Worm (Caenorhabditis elegans) whole organism, L2 larva: ENCODE data around the gene aakb-2.
A peak's percentile ranks its signal among the peaks of the same experiment; 100 is the strongest.

Source experiments
- C34F6.9 ChIP-seq: fragments of 150-350 bp; optimal IDR thresholded peaks from 2 replicates; lab custom pipeline; 2014; ENCODE audit warnings: missing biosample characterization, missing genetic modification characterization
- F13H6.1 ChIP-seq: sonication (generic microtip); optimal IDR thresholded peaks from 2 replicates; lab custom pipeline; 2016; ENCODE audit warnings: missing genetic modification characterization, missing compliant biosample characterization
- Y55F3AM.14 ChIP-seq: fragments of 200-800 bp; sonication (Bioruptor generic); optimal IDR thresholded peaks from 2 replicates; lab custom pipeline; 2018; ENCODE audit warnings: mild to moderate bottlenecking, missing genetic modification characterization, missing compliant biosample characterization
- ZK546.5 ChIP-seq: sonication (generic microtip); optimal IDR thresholded peaks from 2 replicates; lab custom pipeline; 2017; ENCODE audit warnings: missing biosample characterization, missing genetic modification characterization
- alr-1 ChIP-seq: fragments of 150-350 bp; optimal IDR thresholded peaks from 2 replicates; lab custom pipeline; 2014; ENCODE audit warnings: missing biosample characterization, missing genetic modification characterization
- aly-2 ChIP-seq: fragments of 150-350 bp; optimal IDR thresholded peaks from 2 replicates; lab custom pipeline; 2014; ENCODE audit warnings: missing biosample characterization, missing genetic modification characterization
- blmp-1 ChIP-seq: sonication (generic microtip); optimal IDR thresholded peaks from 2 replicates; lab custom pipeline; 2017; ENCODE audit warnings: missing genetic modification characterization, mild to moderate bottlenecking, missing compliant biosample characterization, antibody characterized with exemption, moderate library complexity; ENCODE audit not compliant: insufficient read depth
- ceh-16 ChIP-seq: fragments of 150-350 bp; optimal IDR thresholded peaks from 2 replicates; lab custom pipeline; 2014; ENCODE audit warnings: missing biosample characterization, missing genetic modification characterization
- dmd-4 ChIP-seq: sonication (generic microtip); optimal IDR thresholded peaks from 2 replicates; lab custom pipeline; 2017; ENCODE audit warnings: missing biosample characterization, missing genetic modification characterization
- elt-1 ChIP-seq: fragments of 150-350 bp; optimal IDR thresholded peaks from 2 replicates; lab custom pipeline; 2014; ENCODE audit warnings: missing biosample characterization, missing genetic modification characterization
- elt-3 ChIP-seq: sonication (generic microtip); optimal IDR thresholded peaks from 2 replicates; lab custom pipeline; 2017; ENCODE audit warnings: missing biosample characterization, missing genetic modification characterization
- fos-1 ChIP-seq: fragments of 150-350 bp; optimal IDR thresholded peaks from 2 replicates; lab custom pipeline; 2014; ENCODE audit warnings: missing biosample characterization, missing genetic modification characterization
- gmeb-1 ChIP-seq: fragments of 150-350 bp; optimal IDR thresholded peaks from 2 replicates; lab custom pipeline; 2014; ENCODE audit warnings: missing biosample characterization, missing genetic modification characterization
- lin-11 ChIP-seq: fragments of 150-350 bp; sonication (generic microtip); optimal IDR thresholded peaks from 2 replicates; lab custom pipeline; 2014; ENCODE audit warnings: missing biosample characterization, missing genetic modification characterization, inconsistent platforms, mixed read lengths
- lin-13 ChIP-seq: fragments of 150-350 bp; optimal IDR thresholded peaks from 2 replicates; lab custom pipeline; 2014; ENCODE audit warnings: missing biosample characterization, missing genetic modification reagents, missing genetic modification characterization
- lin-39 ChIP-seq: fragments of 150-350 bp; optimal IDR thresholded peaks from 2 replicates; lab custom pipeline; 2014; ENCODE audit warnings: missing biosample characterization, missing genetic modification reagents, missing genetic modification characterization
- mdl-1 ChIP-seq, 2 experiments: fragments of 150-350 bp in 1 of 2; sonication (generic microtip) in 1 of 2; optimal IDR thresholded peaks; 2 replicates each; lab custom pipeline; 2017; ENCODE audit warnings: missing biosample characterization in 2 of 2, missing genetic modification characterization in 2 of 2
- nhr-10 ChIP-seq: sonication (generic microtip); optimal IDR thresholded peaks from 2 replicates; lab custom pipeline; 2017; ENCODE audit warnings: missing biosample characterization, missing genetic modification characterization
- nhr-12 ChIP-seq: fragments of 150-350 bp; optimal IDR thresholded peaks from 2 replicates; lab custom pipeline; 2014; ENCODE audit warnings: missing biosample characterization, missing genetic modification characterization
- nhr-23 ChIP-seq: fragments of 150-350 bp; optimal IDR thresholded peaks from 2 replicates; lab custom pipeline; 2014; ENCODE audit warnings: missing biosample characterization, missing genetic modification reagents, missing genetic modification characterization
- nhr-237 ChIP-seq: fragments of 150-350 bp; optimal IDR thresholded peaks from 2 replicates; lab custom pipeline; 2014; ENCODE audit warnings: missing biosample characterization, missing genetic modification characterization
- nhr-25 ChIP-seq: fragments of 150-350 bp; sonication (generic microtip); optimal IDR thresholded peaks from 3 replicates; lab custom pipeline; 2014; ENCODE audit warnings: missing biosample characterization, missing genetic modification characterization
- nhr-6 ChIP-seq: fragments of 150-350 bp; optimal IDR thresholded peaks from 2 replicates; lab custom pipeline; 2014; ENCODE audit warnings: missing biosample characterization, missing genetic modification characterization
- nhr-77 ChIP-seq: fragments of 150-350 bp; optimal IDR thresholded peaks from 2 replicates; lab custom pipeline; 2014; ENCODE audit warnings: missing biosample characterization, missing genetic modification characterization
- peb-1 ChIP-seq: fragments of 150-350 bp; optimal IDR thresholded peaks from 2 replicates; lab custom pipeline; 2014; ENCODE audit warnings: missing biosample characterization, missing genetic modification characterization
- sem-4 ChIP-seq: fragments of 150-350 bp; optimal IDR thresholded peaks from 2 replicates; lab custom pipeline; 2014; ENCODE audit warnings: missing biosample characterization, missing genetic modification reagents, missing genetic modification characterization
- skn-1 ChIP-seq: sonication (generic microtip); optimal IDR thresholded peaks from 2 replicates; lab custom pipeline; 2017; ENCODE audit warnings: missing biosample characterization, missing genetic modification characterization
- sma-3 ChIP-seq: sonication (generic microtip); optimal IDR thresholded peaks from 2 replicates; lab custom pipeline; 2016; ENCODE audit warnings: missing genetic modification reagents, missing genetic modification characterization, missing compliant biosample characterization
- sma-9 ChIP-seq, 2 experiments: fragments of 150-350 bp in 1 of 2; sonication (generic microtip) in 1 of 2; optimal IDR thresholded peaks; 2 replicates each; lab custom pipeline; 2014 to 2016; ENCODE audit warnings: missing genetic modification characterization in 2 of 2, mild to moderate bottlenecking in 1 of 2, missing biosample characterization in 1 of 2, missing compliant biosample characterization in 1 of 2, missing genetic modification reagents in 1 of 2, moderate library complexity in 1 of 2
- snpc-4 ChIP-seq: fragments of 150-350 bp; optimal IDR thresholded peaks from 2 replicates; lab custom pipeline; 2014; ENCODE audit warnings: missing biosample characterization, missing genetic modification characterization
- unc-39 ChIP-seq: fragments of 150-350 bp; optimal IDR thresholded peaks from 2 replicates; lab custom pipeline; 2014; ENCODE audit warnings: missing biosample characterization, missing genetic modification characterization
- unc-55 ChIP-seq: fragments of 150-350 bp; sonication (generic microtip); optimal IDR thresholded peaks from 3 replicates; lab custom pipeline; 2014; ENCODE audit warnings: missing biosample characterization, missing genetic modification reagents, missing genetic modification characterization
- unc-62 ChIP-seq: fragments of 150-350 bp; optimal IDR thresholded peaks from 2 replicates; lab custom pipeline; 2014; ENCODE audit warnings: missing biosample characterization, missing genetic modification reagents, missing genetic modification characterization
- zag-1 ChIP-seq: fragments of 150-350 bp; optimal IDR thresholded peaks from 2 replicates; lab custom pipeline; 2014; ENCODE audit warnings: missing biosample characterization, missing genetic modification characterization
- ztf-1 ChIP-seq: fragments of 200-800 bp; sonication (Bioruptor generic); conservative IDR thresholded peaks from 2 replicates; pipeline ENCODE4 v1.3.6; 2022; ENCODE audit warnings: missing genetic modification characterization, missing compliant biosample characterization
- ztf-11 ChIP-seq: sonication (generic microtip); optimal IDR thresholded peaks from 2 replicates; lab custom pipeline; 2017; ENCODE audit warnings: missing biosample characterization, missing genetic modification characterization

Gene aakb-2

DNA sequence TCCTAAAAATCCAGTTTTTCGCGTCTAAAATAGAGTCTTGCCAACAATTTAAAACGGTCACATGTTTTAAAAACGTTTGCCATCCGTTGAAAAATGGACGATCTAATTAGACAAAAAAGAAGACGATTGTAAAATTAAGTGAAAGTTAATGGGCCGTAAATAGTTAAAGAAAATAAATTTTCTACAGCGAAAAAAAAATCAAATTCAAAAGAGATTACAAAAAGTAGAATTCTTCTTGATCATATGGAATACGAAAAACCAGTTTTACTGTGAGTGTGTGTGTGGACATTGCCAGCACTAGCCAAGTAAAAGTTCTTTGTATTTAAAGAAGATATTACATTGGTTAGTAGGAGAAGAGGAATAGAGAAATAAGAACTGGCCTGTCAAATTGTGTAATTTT lies 25.1 kb downstream of the aakb-2 start:
- TF ChIP-seq dmd-4 (tag; lab: Kevin White, UChicago) (no peak), sma-3 (GFP tag; lab: Kevin White, UChicago) (peak; percentile 3), aly-2 (tag; lab: Kevin White, UChicago) (no peak), lin-13 (no peak), nhr-25 (peak; percentile 88), nhr-6 (tag; lab: Kevin White, UChicago) (no peak), ceh-16 (tag; lab: Kevin White, UChicago) (no peak), sma-9 (GFP tag; optimal IDR thresholded peaks at IDR 0.05; lab: Kevin White, UChicago) (no peak), sma-9 (tag; optimal IDR thresholded peaks at IDR 0.05; lab: Kevin White, UChicago) (no peak), nhr-77 (tag; lab: Kevin White, UChicago) (no peak), nhr-10 (tag; lab: Kevin White, UChicago) (no peak), sem-4 (tag; lab: Kevin White, UChicago) (peak; percentile 31), fos-1 (no peak), ZK546.5 (no peak), nhr-23 (no peak), zag-1 (tag; lab: Kevin White, UChicago) (no peak), blmp-1 (tag; lab: Kevin White, UChicago) (peak; percentile 88), C34F6.9 (tag; lab: Kevin White, UChicago) (peak; percentile 12), ztf-1 (GFP tag; lab: Robert Waterston, UW) (no peak), mdl-1 (tag; optimal IDR thresholded peaks at IDR 0.05; lab: Kevin White, UChicago) (no peak)

DNA sequence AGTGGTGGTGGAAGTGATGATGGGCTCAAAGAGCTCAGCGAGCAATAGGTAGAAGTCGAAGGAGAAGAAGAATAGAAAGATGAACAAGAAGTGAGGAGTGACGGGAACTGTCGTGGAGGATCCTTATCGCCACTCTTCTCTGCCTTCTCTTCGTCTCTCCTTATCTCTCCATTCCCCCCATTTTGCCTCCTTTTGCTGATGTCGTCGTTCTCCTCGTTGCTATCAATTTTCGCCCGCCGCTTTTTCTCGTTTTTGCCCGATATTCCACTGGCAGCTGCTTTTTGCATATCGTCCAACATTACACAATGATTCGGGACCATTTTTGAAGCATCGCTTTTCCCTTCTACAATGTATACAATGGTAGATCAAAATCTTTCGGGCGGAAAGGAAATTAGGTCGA lies 30.4 kb downstream of the aakb-2 start:
- TF ChIP-seq peb-1 (no peak), fos-1 (peak; percentile 42)

DNA sequence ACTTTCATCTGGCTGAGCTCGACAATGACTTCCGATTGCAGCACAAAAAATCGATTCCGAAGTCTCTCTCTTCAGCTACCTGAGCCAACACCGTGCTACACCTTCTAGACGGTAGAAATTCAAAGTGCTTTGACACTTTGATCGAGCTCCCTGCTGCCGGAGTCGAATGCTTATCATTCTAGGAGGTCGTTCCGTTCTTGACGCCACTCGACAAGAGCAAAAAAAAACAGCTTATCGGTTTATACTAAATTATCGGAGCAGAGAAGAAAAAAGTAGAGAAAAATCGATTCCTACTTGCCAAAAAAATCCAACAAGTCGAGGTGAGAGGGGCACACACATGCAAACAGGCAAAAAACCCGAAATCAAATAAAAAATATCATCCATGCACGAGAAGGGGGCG lies 31.6 kb downstream of the aakb-2 start:
- peak; percentile 15 for TF ChIP-seq fos-1
- TF ChIP-seq elt-1, result no peak

DNA sequence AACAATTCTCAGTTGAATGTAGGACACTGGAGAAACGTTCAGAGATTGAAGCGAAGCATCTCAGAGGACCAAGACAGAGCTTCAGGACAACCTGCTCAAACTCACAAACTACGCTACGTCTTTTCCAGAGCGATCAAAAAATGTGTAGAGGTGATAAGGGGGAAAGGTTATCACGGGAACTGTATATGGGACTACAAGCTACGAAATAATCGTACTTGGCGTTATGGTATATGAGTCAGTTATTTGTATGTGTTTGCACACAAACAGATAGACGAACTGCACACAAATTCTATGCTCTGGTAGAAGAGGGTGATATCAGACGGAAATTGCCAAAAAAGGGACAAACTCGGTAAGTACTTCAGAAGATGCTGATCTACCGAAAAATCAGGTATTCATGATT lies 32.3 kb downstream of the aakb-2 start:
- TF ChIP-seq blmp-1 (tag; lab: Kevin White, UChicago) (no peak), sma-9 (GFP tag; optimal IDR thresholded peaks at IDR 0.05; lab: Kevin White, UChicago) (no peak), sma-9 (tag; optimal IDR thresholded peaks at IDR 0.05; lab: Kevin White, UChicago) (no peak), Y55F3AM.14 (no peak), unc-62 (GFP tag; lab: Kevin White, UChicago) (no peak), elt-1 (no peak), snpc-4 (tag; lab: Kevin White, UChicago) (no peak), fos-1 (peak; percentile 74), skn-1 (tag; lab: Kevin White, UChicago) (no peak), lin-11 (tag; lab: Kevin White, UChicago) (no peak)

DNA sequence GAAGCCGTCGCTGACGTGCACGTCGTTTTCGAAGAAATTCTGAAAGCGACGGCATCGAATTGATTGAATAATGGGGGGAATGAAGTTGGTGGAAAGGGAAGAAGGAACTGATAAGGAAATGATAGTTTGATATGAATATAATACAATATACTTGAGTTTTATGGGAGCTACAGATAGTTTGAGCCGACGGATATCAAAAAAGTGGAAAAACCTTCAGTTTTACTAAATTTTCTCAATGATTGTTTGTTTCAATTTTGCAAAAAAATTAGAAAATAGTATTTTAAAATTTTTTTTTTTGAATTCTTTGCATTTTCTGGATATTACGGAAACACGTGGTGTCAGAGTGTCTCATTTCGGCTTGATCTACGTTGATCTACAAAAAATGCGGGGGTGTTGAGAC lies 33.9 kb downstream of the aakb-2 start, which contains the start of gene obr-1:
obr-1 (minus strand) TSS at position 101 of the 400 bp plus-strand sequence.
- TF ChIP-seq fos-1, result no peak
- TF ChIP-seq C34F6.9 (tag; lab: Kevin White, UChicago), result no peak
- no peak for TF ChIP-seq alr-1
- TF ChIP-seq unc-39, result no peak
- TF ChIP-seq unc-55 (GFP tag; lab: Kevin White, UChicago), result no peak
- no peak for TF ChIP-seq nhr-25
- no peak for TF ChIP-seq nhr-77 (tag; lab: Kevin White, UChicago)

DNA sequence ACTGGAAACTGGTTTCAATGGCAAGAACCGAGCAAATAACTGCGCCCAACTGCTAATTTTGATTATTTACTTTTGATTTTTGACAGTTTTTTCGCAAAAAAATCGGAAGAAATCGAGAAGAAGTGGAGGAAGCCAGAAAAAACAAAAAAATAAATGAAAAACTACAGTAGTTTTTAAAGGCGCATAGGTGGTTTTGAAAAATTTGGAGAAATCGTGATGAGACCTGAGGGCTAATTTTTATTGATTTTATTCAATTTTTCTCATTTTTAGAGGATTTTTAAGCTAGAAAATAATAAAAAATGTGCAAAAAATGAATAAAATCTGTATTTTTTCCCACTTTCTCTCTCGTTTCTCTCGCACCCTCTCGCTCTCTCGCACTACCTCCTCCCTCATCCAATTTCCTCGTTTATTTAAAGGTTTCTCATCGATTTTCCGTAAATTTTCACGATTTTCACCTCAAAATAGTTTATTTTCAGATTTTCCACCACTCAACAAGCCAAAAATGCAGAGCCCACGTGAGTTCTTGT lies 37.7 kb downstream of the aakb-2 start, which contains the start of gene Y47D3A.20:
Y47D3A.20 (plus strand) TSS at position 477 of the 527 bp plus-strand sequence.
- TF ChIP-seq nhr-237 (tag; lab: Kevin White, UChicago) (no peak), snpc-4 (tag; lab: Kevin White, UChicago) (no peak), nhr-77 (tag; lab: Kevin White, UChicago) (no peak), F13H6.1 (tag; lab: Kevin White, UChicago) (no peak), lin-13 (no peak), peb-1 (no peak), nhr-23 (no peak), ceh-16 (tag; lab: Kevin White, UChicago) (no peak), unc-62 (GFP tag; lab: Kevin White, UChicago) (no peak), ztf-11 (tag; lab: Kevin White, UChicago) (no peak), skn-1 (tag; lab: Kevin White, UChicago) (no peak), gmeb-1 (tag; lab: Kevin White, UChicago) (no peak), lin-39 (tag; lab: Kevin White, UChicago) (no peak), elt-3 (tag; lab: Kevin White, UChicago) (no peak), nhr-12 (tag; lab: Kevin White, UChicago) (no peak)
